Worm (Caenorhabditis elegans) whole organism, L4 larva: ENCODE measurements around the gene C14B1.2.

Experiments
- F10B5.3 ChIP-seq: sonication (generic microtip); optimal IDR thresholded peaks from 2 replicates; lab custom pipeline; 2016; ENCODE audit warnings: mild to moderate bottlenecking, missing genetic modification characterization, missing compliant biosample characterization
- F37D6.2 ChIP-seq: sonication (generic microtip); optimal IDR thresholded peaks from 2 replicates; lab custom pipeline; 2016; ENCODE audit warnings: mild to moderate bottlenecking, missing genetic modification characterization, missing compliant biosample characterization
- R02D3.7 ChIP-seq: fragments of 150-350 bp; sonication (generic microtip); optimal IDR thresholded peaks from 3 replicates; lab custom pipeline; 2014; ENCODE audit warnings: missing biosample characterization, missing genetic modification characterization
- ZK337.2 ChIP-seq: fragments of 200-800 bp; sonication (Bioruptor generic); IDR thresholded peaks from 2 replicates; pipeline ENCODE4 v1.3.6; 2022; ENCODE audit warnings: missing genetic modification reagents, missing genetic modification characterization, missing compliant biosample characterization
- aha-1 ChIP-seq: fragments of 150-350 bp; peaks from one replicate; lab custom pipeline; 2014; ENCODE audit warnings: missing biosample characterization, missing genetic modification characterization
- arid-1 ChIP-seq: fragments of 200-800 bp; sonication (Bioruptor generic); conservative IDR thresholded peaks from 2 replicates; pipeline ENCODE4 v1.3.6; 2022; ENCODE audit warnings: missing genetic modification reagents, missing genetic modification characterization, missing compliant biosample characterization
- daf-19 ChIP-seq: fragments of 200-800 bp; sonication (Bioruptor generic); conservative IDR thresholded peaks from 2 replicates; pipeline ENCODE4 v1.3.6; 2022; ENCODE audit warnings: missing genetic modification characterization, missing compliant biosample characterization
- dmd-9 ChIP-seq: fragments of 200-800 bp; sonication (Bioruptor generic); IDR thresholded peaks from 2 replicates; pipeline ENCODE4 v1.3.6; 2022; ENCODE audit warnings: missing genetic modification reagents, missing genetic modification characterization, missing compliant biosample characterization
- dpl-1 ChIP-seq: fragments of 150-350 bp; optimal IDR thresholded peaks from 2 replicates; lab custom pipeline; 2014; ENCODE audit warnings: missing biosample characterization, missing genetic modification reagents, missing genetic modification characterization
- duxl-1 ChIP-seq: sonication (generic microtip); optimal IDR thresholded peaks from 2 replicates; lab custom pipeline; 2016; ENCODE audit warnings: mild to moderate bottlenecking, missing genetic modification characterization, moderate library complexity, missing compliant biosample characterization; ENCODE audit not compliant: poor library complexity
- dve-1 ChIP-seq: sonication (generic microtip); optimal IDR thresholded peaks from 2 replicates; lab custom pipeline; 2017; ENCODE audit warnings: antibody characterized with exemption, mild to moderate bottlenecking, missing genetic modification characterization, missing compliant biosample characterization; ENCODE audit not compliant: insufficient read depth
- egl-43 ChIP-seq: fragments of 200-800 bp; sonication (Bioruptor generic); IDR thresholded peaks from 2 replicates; pipeline ENCODE4 v1.3.6; 2022; ENCODE audit warnings: missing genetic modification reagents, missing genetic modification characterization, missing compliant biosample characterization
- fos-1 ChIP-seq: fragments of 150-350 bp; optimal IDR thresholded peaks from 2 replicates; lab custom pipeline; 2014; ENCODE audit warnings: missing biosample characterization, missing genetic modification characterization
- hif-1 ChIP-seq, 2 experiments: sonication (generic microtip); optimal IDR thresholded peaks; 2 replicates each; lab custom pipeline; 2016 to 2017; ENCODE audit warnings: missing compliant biosample characterization in 2 of 2, missing genetic modification characterization in 2 of 2, missing genetic modification reagents in 2 of 2, missing genotype in 2 of 2, mild to moderate bottlenecking in 1 of 2
- hlh-30 ChIP-seq: sonication (generic microtip); optimal IDR thresholded peaks from 2 replicates; lab custom pipeline; 2017; ENCODE audit warnings: antibody characterized with exemption, mild to moderate bottlenecking, missing genetic modification characterization, missing compliant biosample characterization; ENCODE audit not compliant: insufficient read depth
- hmg-1.1 ChIP-seq: fragments of 200-800 bp; sonication (Bioruptor generic); IDR thresholded peaks from 2 replicates; pipeline ENCODE4 v1.3.6; 2022; ENCODE audit warnings: missing genetic modification reagents, missing genetic modification characterization, missing compliant biosample characterization
- lin-13 ChIP-seq: fragments of 150-350 bp; optimal IDR thresholded peaks from 2 replicates; lab custom pipeline; 2014; ENCODE audit warnings: missing biosample characterization, missing genetic modification reagents, missing genetic modification characterization
- lin-29 ChIP-seq: fragments of 200-800 bp; sonication (Bioruptor generic); IDR thresholded peaks from 2 replicates; pipeline ENCODE4 v1.3.6; 2022; ENCODE audit warnings: missing genetic modification reagents, missing genetic modification characterization, missing compliant biosample characterization
- lin-38 ChIP-seq: fragments of 200-800 bp; sonication (Bioruptor generic); IDR thresholded peaks from 2 replicates; pipeline ENCODE4 v1.3.6; 2022; ENCODE audit warnings: missing genetic modification reagents, missing genetic modification characterization, missing compliant biosample characterization
- lsy-2 ChIP-seq, 2 experiments: fragments of 150-350 bp in 1 of 2; sonication (generic microtip) in 1 of 2; optimal IDR thresholded peaks; 2 replicates each; lab custom pipeline; 2014 to 2017; ENCODE audit warnings: missing biosample characterization in 2 of 2, missing genetic modification characterization in 2 of 2
- mdt-29 ChIP-seq: fragments of 200-800 bp; sonication (Bioruptor generic); IDR thresholded peaks from 2 replicates; pipeline ENCODE4 v1.3.6; 2022; ENCODE audit warnings: missing genetic modification reagents, missing genetic modification characterization, missing compliant biosample characterization
- mep-1 ChIP-seq: fragments of 150-350 bp; sonication (generic microtip); optimal IDR thresholded peaks from 3 replicates; lab custom pipeline; 2014; ENCODE audit warnings: missing biosample characterization, missing genetic modification characterization
- mes-2 ChIP-seq: sonication (generic microtip); optimal IDR thresholded peaks from 2 replicates; lab custom pipeline; 2016; ENCODE audit warnings: missing genotype, mild to moderate bottlenecking, missing genetic modification characterization, missing compliant biosample characterization; ENCODE audit not compliant: poor library complexity, severe bottlenecking
- nhr-11 ChIP-seq: fragments of 150-350 bp; optimal IDR thresholded peaks from 2 replicates; lab custom pipeline; 2014; ENCODE audit warnings: missing biosample characterization, missing genetic modification characterization
- nhr-111 ChIP-seq: fragments of 200-800 bp; sonication (Bioruptor generic); optimal IDR thresholded peaks from 2 replicates; lab custom pipeline; 2018; ENCODE audit warnings: mild to moderate bottlenecking, missing genetic modification characterization, missing compliant biosample characterization
- nhr-28 ChIP-seq: fragments of 150-350 bp; optimal IDR thresholded peaks from 2 replicates; lab custom pipeline; 2014; ENCODE audit warnings: missing biosample characterization, missing genetic modification characterization
- nhr-41 ChIP-seq: fragments of 200-800 bp; sonication (Bioruptor generic); IDR thresholded peaks from 2 replicates; pipeline ENCODE4 v1.3.6; 2022; ENCODE audit warnings: missing genetic modification reagents, missing genetic modification characterization, missing compliant biosample characterization
- nhr-48 ChIP-seq: sonication (generic microtip); optimal IDR thresholded peaks from 2 replicates; lab custom pipeline; 2016; ENCODE audit warnings: mild to moderate bottlenecking, missing genetic modification characterization, missing compliant biosample characterization
- nhr-6 ChIP-seq: fragments of 150-350 bp; optimal IDR thresholded peaks from 2 replicates; lab custom pipeline; 2014; ENCODE audit warnings: missing biosample characterization, missing genetic modification characterization
- pha-4 ChIP-seq, 2 experiments: fragments of 150-350 bp in 1 of 2; fragments of 200-800 bp in 1 of 2; sonication (Bioruptor generic) in 1 of 2; IDR thresholded peaks in 1 of 2; optimal IDR thresholded peaks in 1 of 2; 2 replicates each; pipeline versions ENCODE4 v1.3.6 to Lab custom; 2014 to 2022; ENCODE audit warnings: missing genetic modification characterization in 2 of 2, missing genetic modification reagents in 2 of 2, missing biosample characterization in 1 of 2, missing compliant biosample characterization in 1 of 2
- set-16 ChIP-seq: fragments of 200-800 bp; sonication (Bioruptor generic); IDR thresholded peaks from 2 replicates; pipeline ENCODE4 v1.3.6; 2022; ENCODE audit warnings: missing genetic modification reagents, missing genetic modification characterization, missing compliant biosample characterization
- unc-130 ChIP-seq: sonication (generic microtip); optimal IDR thresholded peaks from 2 replicates; lab custom pipeline; 2016; ENCODE audit warnings: missing genetic modification reagents, missing genetic modification characterization, missing compliant biosample characterization
- unc-62 ChIP-seq, 3 experiments: fragments of 150-350 bp in 1 of 3; sonication (generic microtip); optimal IDR thresholded peaks in 2 of 3; peaks in 1 of 3; 1 replicate in 1 of 3; 2 replicates in 2 of 3; lab custom pipeline; 2014 to 2017; ENCODE audit warnings: missing biosample characterization in 3 of 3, missing genetic modification characterization in 3 of 3, missing genetic modification reagents in 3 of 3, missing genotype in 1 of 3
- ztf-7 ChIP-seq: fragments of 150-350 bp; optimal IDR thresholded peaks from 2 replicates; lab custom pipeline; 2014; ENCODE audit warnings: missing biosample characterization, missing genetic modification characterization

C14B1.2 gene

ce11 chrIII:3652964-3653363, 49.1 kb upstream of the C14B1.2 start (continued):
- TF ChIP-seq nhr-48 (tag; lab: Kevin White, UChicago), result no peak
- TF ChIP-seq set-16, result no peak

DNA sequence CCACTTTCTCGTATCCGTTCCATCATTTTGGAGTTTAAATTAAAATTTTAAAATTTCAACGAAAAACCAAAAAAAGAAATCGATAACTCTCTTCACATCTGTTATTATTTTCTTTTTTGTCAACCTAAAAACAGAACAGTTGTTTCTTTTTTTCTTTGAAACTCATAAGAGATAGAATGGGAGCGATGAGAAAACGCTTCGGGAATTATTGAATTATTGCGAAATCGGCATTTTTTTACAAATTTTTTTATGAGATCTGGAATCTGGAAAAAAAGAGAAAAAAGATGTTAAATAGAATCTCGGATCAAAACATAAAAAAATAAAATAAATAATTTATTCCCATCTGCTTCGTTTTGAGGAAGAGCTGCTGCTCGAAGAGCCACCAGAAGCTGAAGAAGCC, 44.6 kb upstream of the C14B1.2 start, which contains the start of gene C46F11.5:
TSS of gene C46F11.5 (minus strand) at position 128 of the 400 bp plus-strand sequence.
- no peak for TF ChIP-seq ztf-7
- TF ChIP-seq ZK337.2 (GFP tag; lab: Robert Waterston, UW), result no peak
- no peak for TF ChIP-seq F37D6.2 (tag; lab: Kevin White, UChicago)
- no peak for TF ChIP-seq nhr-41 (GFP tag; lab: Robert Waterston, UW)
- TF ChIP-seq egl-43 (GFP tag; lab: Robert Waterston, UW), result no peak
- TF ChIP-seq hif-1 (tag; optimal IDR thresholded peaks at IDR 0.05; lab: Kevin White, UChicago), result no peak
- no peak for TF ChIP-seq lin-29 (GFP tag; lab: Robert Waterston, UW)
- TF ChIP-seq, all 104 proteins: peak for 0

DNA sequence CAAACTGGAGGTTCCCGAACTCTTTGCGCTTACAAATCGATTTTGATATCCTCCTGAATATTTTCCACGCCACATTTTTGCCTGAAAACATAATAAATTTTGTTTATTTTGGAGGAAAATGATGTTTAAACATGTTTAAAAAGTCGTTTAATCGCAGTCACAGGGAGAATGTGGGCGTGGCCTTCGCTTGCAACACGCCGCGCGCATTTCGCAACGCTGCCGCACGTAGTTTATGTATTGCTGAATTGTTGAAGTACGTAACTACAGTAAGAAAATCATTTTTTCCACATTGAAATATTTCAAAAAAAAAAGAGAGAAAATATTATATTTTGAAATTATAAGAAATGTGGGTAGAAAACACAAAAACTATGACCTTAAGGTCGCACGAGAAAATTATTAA, 37.8 kb upstream of the C14B1.2 start, which contains the start of gene C46F11.4:
TSS of gene C46F11.4 (minus strand) at position 81 of the 400 bp plus-strand sequence.
- TF ChIP-seq lin-29 (GFP tag; lab: Robert Waterston, UW) (no peak), mes-2 (tag; lab: Kevin White, UChicago) (peak; percentile 87), unc-62 (GFP tag; optimal IDR thresholded peaks at IDR 0.05 in 1 of 2; lab: Kevin White, UChicago) (no peak), unc-62 (tag; optimal IDR thresholded peaks at IDR 0.05; lab: Kevin White, UChicago) (no peak), dve-1 (tag; lab: Kevin White, UChicago) (peak; percentile 40), nhr-6 (peak; percentile 15), aha-1 (tag; lab: Kevin White, UChicago) (peak; percentile 49), F10B5.3 (tag; lab: Kevin White, UChicago) (no peak), R02D3.7 (tag; lab: Kevin White, UChicago) (no peak), daf-19 (GFP tag; lab: Robert Waterston, UW) (0 out of 2 replicates have a peak, but pooled peaks have one; percentile 71), lin-38 (GFP tag; lab: Robert Waterston, UW) (peak; percentile 48), lin-13 (peak; percentile 45), pha-4 (GFP tag; IDR thresholded peaks at IDR 0.05; lab: Robert Waterston, UW) (no peak), pha-4 (tag; optimal IDR thresholded peaks at IDR 0.05; lab: Kevin White, UChicago) (no peak), nhr-28 (tag; lab: Kevin White, UChicago) (peak; percentile 92), mep-1 (tag; lab: Kevin White, UChicago) (peak; percentile 66), hlh-30 (tag; lab: Kevin White, UChicago) (peak; percentile 67), duxl-1 (peak; percentile 62), arid-1 (GFP tag; lab: Robert Waterston, UW) (peak; percentile 36; the same call in 1 of the 2 replicates), lsy-2 (tag; optimal IDR thresholded peaks at IDR 0.05; lab: Kevin White, UChicago) (peak; percentile 5 to 67), egl-43 (GFP tag; lab: Robert Waterston, UW) (no peak), hmg-1.1 (GFP tag; lab: Robert Waterston, UW) (peak; percentile 50; the same call in 1 of the 2 replicates), dmd-9 (GFP tag; lab: Robert Waterston, UW) (no peak), dpl-1 (GFP tag; lab: Kevin White, UChicago) (peak; percentile 43), nhr-111 (GFP tag; lab: Kevin White, UChicago) (no peak), fos-1 (tag; lab: Kevin White, UChicago) (no peak), unc-130 (GFP tag; lab: Kevin White, UChicago) (peak; percentile 14), mdt-29 (GFP tag; lab: Robert Waterston, UW) (no peak), nhr-11 (no peak)
